Worm (Caenorhabditis elegans) whole organism, L1 larva: Measurements from ENCODE around the gene ifd-2.

Experiments used
- C16A3.4 ChIP-seq: fragments of 150-350 bp; optimal IDR thresholded peaks from 2 replicates; lab custom pipeline; 2014; ENCODE audit warnings: missing biosample characterization, missing genetic modification characterization
- Y116A8C.19 ChIP-seq: sonication (generic microtip); optimal IDR thresholded peaks from 2 replicates; lab custom pipeline; 2016; ENCODE audit warnings: missing compliant biosample characterization, missing genetic modification characterization, borderline replicate concordance
- alr-1 ChIP-seq: fragments of 200-800 bp; sonication (Bioruptor generic); optimal IDR thresholded peaks from 2 replicates; lab custom pipeline; 2018; ENCODE audit warnings: borderline replicate concordance, mild to moderate bottlenecking, missing genetic modification characterization, missing compliant biosample characterization
- egl-13 ChIP-seq: sonication (generic microtip); optimal IDR thresholded peaks from 2 replicates; lab custom pipeline; 2016; ENCODE audit warnings: missing genotype, missing genetic modification reagents, missing genetic modification characterization, missing compliant biosample characterization
- fkh-8 ChIP-seq: sonication (generic microtip); optimal IDR thresholded peaks from 2 replicates; lab custom pipeline; 2016; ENCODE audit warnings: mild to moderate bottlenecking, missing genetic modification characterization, missing compliant biosample characterization
- fos-1 ChIP-seq: fragments of 150-350 bp; optimal IDR thresholded peaks from 2 replicates; lab custom pipeline; 2014; ENCODE audit warnings: missing biosample characterization, missing genetic modification characterization
- grh-1 ChIP-seq: fragments of 200-800 bp; sonication (Bioruptor generic); IDR thresholded peaks from 2 replicates; pipeline ENCODE4 v1.3.6; 2022; ENCODE audit warnings: missing genetic modification reagents, missing genetic modification characterization, missing compliant biosample characterization
- mep-1 ChIP-seq: fragments of 150-350 bp; optimal IDR thresholded peaks from 2 replicates; lab custom pipeline; 2014; ENCODE audit warnings: missing biosample characterization, missing genetic modification characterization
- pqm-1 ChIP-seq: sonication (generic microtip); optimal IDR thresholded peaks from 3 replicates; lab custom pipeline; 2017; ENCODE audit warnings: missing biosample characterization, missing genetic modification characterization
- rnt-1 ChIP-seq: sonication (generic microtip); optimal IDR thresholded peaks from 2 replicates; lab custom pipeline; 2016; ENCODE audit warnings: mild to moderate bottlenecking, missing genetic modification characterization, moderate library complexity, missing compliant biosample characterization
- snpc-4 ChIP-seq: fragments of 150-350 bp; optimal IDR thresholded peaks from 2 replicates; lab custom pipeline; 2014; ENCODE audit warnings: missing biosample characterization, missing genetic modification characterization

DNA sequence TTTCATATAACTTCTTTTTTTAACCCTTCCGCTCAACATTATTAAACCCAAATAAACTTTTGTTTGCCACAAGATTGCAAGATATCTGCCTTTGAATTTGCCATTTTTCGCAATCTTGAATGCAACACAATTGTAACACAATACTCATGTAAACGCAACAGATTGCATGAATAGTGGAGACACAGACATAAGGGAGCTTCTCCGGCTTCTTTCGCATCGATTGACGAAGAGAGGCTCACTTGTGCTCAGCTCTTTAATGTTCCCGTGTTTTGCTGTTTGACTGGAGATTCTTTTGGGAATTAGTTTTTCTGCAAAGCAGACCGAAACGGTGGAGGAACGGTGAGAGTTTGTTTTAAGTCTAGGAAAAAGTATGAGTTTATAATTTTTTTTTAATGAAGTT lies 43.7 kb upstream of the ifd-2 start, which contains the start of gene F56F10.2:
- TF ChIP-seq grh-1 (GFP tag; lab: Robert Waterston, UW) (no peak), mep-1 (tag; lab: Kevin White, UChicago) (peak; percentile 5), Y116A8C.19 (no peak), rnt-1 (tag; lab: Kevin White, UChicago) (no peak), snpc-4 (no peak), fkh-8 (tag; lab: Kevin White, UChicago) (no peak), alr-1 (no peak), egl-13 (tag; lab: Kevin White, UChicago) (no peak), fos-1 (tag; lab: Kevin White, UChicago) (no peak), pqm-1 (tag; lab: Kevin White, UChicago) (no peak), C16A3.4 (tag; lab: Kevin White, UChicago) (no peak)
